Worm (Caenorhabditis elegans) whole organism, L4 larva: Measurements from ENCODE around the gene ags-3.

Experiments used
- T26A8.4 ChIP-seq: fragments of 200-800 bp; sonication (Bioruptor generic); IDR thresholded peaks from 2 replicates; pipeline ENCODE4 v1.3.6; 2022; ENCODE audit warnings: missing genetic modification characterization, missing compliant biosample characterization
- ama-1 ChIP-seq: fragments of 150-350 bp; optimal IDR thresholded peaks from 2 replicates; lab custom pipeline; 2014; ENCODE audit warnings: inconsistent platforms, mixed read lengths
- egl-27 ChIP-seq: sonication (generic microtip); optimal IDR thresholded peaks from 3 replicates; lab custom pipeline; 2017; ENCODE audit warnings: missing biosample characterization, missing genetic modification reagents, missing genetic modification characterization
- fos-1 ChIP-seq: fragments of 150-350 bp; optimal IDR thresholded peaks from 2 replicates; lab custom pipeline; 2014; ENCODE audit warnings: missing biosample characterization, missing genetic modification characterization
- nhr-237 ChIP-seq: sonication (generic microtip); optimal IDR thresholded peaks from 2 replicates; lab custom pipeline; 2017; ENCODE audit warnings: missing biosample characterization, missing genetic modification characterization
- pha-4 ChIP-seq, 2 experiments: fragments of 150-350 bp in 1 of 2; fragments of 200-800 bp in 1 of 2; sonication (Bioruptor generic) in 1 of 2; IDR thresholded peaks in 1 of 2; optimal IDR thresholded peaks in 1 of 2; 2 replicates each; pipeline versions ENCODE4 v1.3.6 to Lab custom; 2014 to 2022; ENCODE audit warnings: missing genetic modification characterization in 2 of 2, missing genetic modification reagents in 2 of 2, missing biosample characterization in 1 of 2, missing compliant biosample characterization in 1 of 2
- unc-39 ChIP-seq: sonication (generic microtip); optimal IDR thresholded peaks from 2 replicates; lab custom pipeline; 2017; ENCODE audit warnings: missing biosample characterization, missing genetic modification characterization
- unc-62 ChIP-seq, 3 experiments: fragments of 150-350 bp in 1 of 3; sonication (generic microtip); optimal IDR thresholded peaks in 2 of 3; peaks in 1 of 3; 1 replicate in 1 of 3; 2 replicates in 2 of 3; lab custom pipeline; 2014 to 2017; ENCODE audit warnings: missing biosample characterization in 3 of 3, missing genetic modification characterization in 3 of 3, missing genetic modification reagents in 3 of 3, missing genotype in 1 of 3

ce11 chrX:5252798-5253197 is 50.6 kb downstream of the ags-3 start, which contains the start of gene nspg-14:
- no peak for TF ChIP-seq nhr-237
- no peak for TF ChIP-seq ama-1 (lab: Kevin White, UChicago)
- TF ChIP-seq unc-39, result no peak
- no peak for TF ChIP-seq pha-4 (GFP tag; IDR thresholded peaks at IDR 0.05; lab: Robert Waterston, UW)
- no peak for TF ChIP-seq pha-4 (tag; optimal IDR thresholded peaks at IDR 0.05; lab: Kevin White, UChicago)
- TF ChIP-seq egl-27 (tag; lab: Kevin White, UChicago), result no peak
- TF ChIP-seq fos-1, result no peak
- no peak for TF ChIP-seq unc-62 (GFP tag; optimal IDR thresholded peaks at IDR 0.05 in 1 of 2; lab: Kevin White, UChicago)
- TF ChIP-seq unc-62 (tag; optimal IDR thresholded peaks at IDR 0.05; lab: Kevin White, UChicago), result no peak
- TF ChIP-seq T26A8.4, result no peak
